Worm (Caenorhabditis elegans): ENCODE results near the gene T12D8.10.

T12D8.10 gene

ce11 chrIII:13642776-13643175 is 649 bp upstream of the T12D8.10 start:
- TF ChIP-seq blmp-1 (tag; optimal IDR thresholded peaks at IDR 0.05; ENCODE audit: insufficient read depth) (no peak), nhr-237 (tag; optimal IDR thresholded peaks at IDR 0.05) (no peak)

DNA sequence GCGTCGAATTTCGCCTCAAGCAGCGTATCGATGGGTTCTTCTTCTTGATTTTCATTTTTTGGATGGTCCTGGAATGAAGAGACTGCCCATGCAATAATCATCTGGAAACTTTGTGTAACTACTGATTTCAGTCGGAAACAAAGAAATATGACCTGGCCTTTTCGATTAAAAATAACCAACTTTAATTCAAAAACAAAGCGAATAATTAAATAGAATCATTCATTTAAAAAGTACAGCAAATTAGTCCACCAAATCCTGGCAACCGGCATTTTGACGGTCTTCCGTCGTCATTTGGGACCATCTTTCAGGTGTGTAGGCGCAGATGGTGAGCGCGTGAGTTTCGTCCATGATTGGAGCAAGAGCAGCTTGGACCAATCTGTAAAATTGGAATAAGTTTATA is 539 bp downstream of the T12D8.10 start, which contains the start of gene acbp-5:
Gene acbp-5 (minus strand): TSS at position 101 of the 400 bp plus-strand sequence.
- TF ChIP-seq lin-39 (tag; optimal IDR thresholded peaks at IDR 0.05), result no peak
- no peak for TF ChIP-seq nhr-77 (tag; optimal IDR thresholded peaks at IDR 0.05)
- TF ChIP-seq nhr-11 (tag; optimal IDR thresholded peaks at IDR 0.05), result no peak
- TF ChIP-seq ceh-82 (tag; optimal IDR thresholded peaks at IDR 0.05), result no peak
- TF ChIP-seq elt-1 (tag; optimal IDR thresholded peaks at IDR 0.05), result no peak
- TF ChIP-seq nhr-10 (tag; optimal IDR thresholded peaks at IDR 0.05), result no peak
- no peak for TF ChIP-seq ZK546.5 (tag; optimal IDR thresholded peaks at IDR 0.05)
- TF ChIP-seq mab-5 (tag; optimal IDR thresholded peaks at IDR 0.05), result no peak
- TF ChIP-seq peb-1 (tag; optimal IDR thresholded peaks at IDR 0.05), result no peak
- no peak for TF ChIP-seq dmd-4 (tag; optimal IDR thresholded peaks at IDR 0.05)
- TF ChIP-seq elt-3 (tag; optimal IDR thresholded peaks at IDR 0.05), result no peak
- no peak for TF ChIP-seq lin-13 (GFP tag; optimal IDR thresholded peaks at IDR 0.05)

DNA sequence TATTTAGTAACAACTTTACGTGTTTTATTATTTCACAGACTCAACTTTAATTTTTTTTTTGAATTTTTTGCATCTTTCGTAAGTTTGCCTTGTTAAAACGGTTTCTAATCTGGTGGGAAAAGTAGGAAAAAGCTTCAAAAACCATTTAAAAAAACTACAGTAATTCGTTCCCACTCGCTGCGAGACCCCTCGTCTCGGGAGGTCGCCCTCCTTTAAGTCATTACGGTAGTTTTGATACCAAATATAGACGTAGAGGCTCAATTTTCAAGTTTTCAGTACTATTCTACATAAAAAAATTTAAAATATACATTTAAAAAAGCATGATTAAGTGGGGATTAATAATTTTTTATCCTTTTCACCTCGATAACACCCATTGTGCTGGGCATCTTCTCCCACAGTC is 1.3 kb downstream of the T12D8.10 start:
- TF ChIP-seq elt-1 (tag; optimal IDR thresholded peaks at IDR 0.05), result no peak
- no peak for TF ChIP-seq unc-55 (GFP tag; optimal IDR thresholded peaks at IDR 0.05)
- no peak for TF ChIP-seq nhr-23 (tag; optimal IDR thresholded peaks at IDR 0.05)
- TF ChIP-seq ceh-16 (tag; optimal IDR thresholded peaks at IDR 0.05), result no peak
- TF ChIP-seq nhr-6 (tag; optimal IDR thresholded peaks at IDR 0.05), result no peak
- no peak for TF ChIP-seq nhr-237 (tag; optimal IDR thresholded peaks at IDR 0.05)
- no peak for TF ChIP-seq nhr-21 (tag; optimal IDR thresholded peaks at IDR 0.05)
- TF ChIP-seq lsy-2 (tag; optimal IDR thresholded peaks at IDR 0.05), result no peak

ce11 chrIII:13640003-13640499 is 2.1 kb downstream of the T12D8.10 start:
- TF ChIP-seq peb-1 (tag; optimal IDR thresholded peaks at IDR 0.05) (no peak), nhr-21 (tag; optimal IDR thresholded peaks at IDR 0.05) (no peak), aly-2 (tag; optimal IDR thresholded peaks at IDR 0.05) (no peak), nhr-6 (tag; optimal IDR thresholded peaks at IDR 0.05) (no peak), alr-1 (tag; optimal IDR thresholded peaks at IDR 0.05) (no peak), lin-39 (tag; optimal IDR thresholded peaks at IDR 0.05) (no peak)

- TF ChIP-seq F13H6.1 (tag; optimal IDR thresholded peaks at IDR 0.05) (peak; percentile 31), lsy-2 (tag; optimal IDR thresholded peaks at IDR 0.05) (peak in 1 of 2 experiments; percentile 46), mab-5 (tag; optimal IDR thresholded peaks at IDR 0.05) (no peak), dmd-4 (tag; optimal IDR thresholded peaks at IDR 0.05) (no peak), C34F6.9 (tag; optimal IDR thresholded peaks at IDR 0.05) (peak; percentile 51), mdl-1 (tag; optimal IDR thresholded peaks at IDR 0.05) (peak in 1 of 2 experiments; percentile 35), sma-9 (GFP tag; optimal IDR thresholded peaks at IDR 0.05) (no peak), sma-9 (tag; optimal IDR thresholded peaks at IDR 0.05) (no peak), unc-55 (GFP tag; optimal IDR thresholded peaks at IDR 0.05) (peak; percentile 5)
These were observed 4.4 kb downstream of the T12D8.10 start for ce11 chrIII:13637681-13638080.

DNA sequence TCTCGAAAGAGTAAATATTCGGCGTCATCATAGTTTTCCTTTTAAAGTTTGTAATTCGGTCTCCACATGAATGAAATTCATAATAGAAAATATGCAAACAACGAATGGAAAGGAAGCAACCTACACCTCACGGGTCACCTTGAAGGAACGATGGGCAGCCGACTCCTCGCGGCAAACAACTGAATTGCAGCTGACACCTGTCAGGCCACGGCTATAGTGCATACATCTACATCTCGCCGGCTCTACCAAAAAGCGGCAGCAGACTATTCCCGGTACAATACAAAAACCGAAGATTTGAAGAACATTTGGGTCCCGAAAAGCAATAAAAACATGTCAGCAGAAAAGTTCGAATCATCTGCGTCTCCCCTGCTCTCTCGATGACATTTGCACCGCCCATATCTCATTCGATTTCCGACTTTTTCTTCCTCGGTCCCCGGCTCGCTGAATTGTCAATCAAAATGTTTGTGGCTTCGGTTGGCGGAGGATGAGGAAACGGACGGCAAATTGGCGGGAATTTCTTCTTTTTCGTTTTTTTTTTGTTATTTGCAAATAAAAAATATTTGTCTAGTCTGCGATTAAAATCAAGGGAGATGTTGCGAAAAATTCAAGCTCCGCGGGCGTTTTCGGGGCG is 6.3 kb downstream of the T12D8.10 start:
- TF ChIP-seq nhr-21 (tag; optimal IDR thresholded peaks at IDR 0.05) (no peak), F13H6.1 (tag; optimal IDR thresholded peaks at IDR 0.05) (peak; percentile 6), C34F6.9 (tag; optimal IDR thresholded peaks at IDR 0.05) (peak; percentile 48), ceh-82 (tag; optimal IDR thresholded peaks at IDR 0.05) (no peak), lsy-2 (tag; optimal IDR thresholded peaks at IDR 0.05) (peak in 1 of 2 experiments; percentile 30), ztf-1 (GFP tag; conservative IDR thresholded peaks at IDR 0.05) (no peak), mdl-1 (tag; optimal IDR thresholded peaks at IDR 0.05) (no peak), blmp-1 (tag; optimal IDR thresholded peaks at IDR 0.05; ENCODE audit: insufficient read depth) (no peak), zag-1 (tag; optimal IDR thresholded peaks at IDR 0.05) (peak; percentile 19), sma-9 (GFP tag; optimal IDR thresholded peaks at IDR 0.05) (peak; percentile 4), sma-9 (tag; optimal IDR thresholded peaks at IDR 0.05) (no peak), nhr-129 (tag; optimal IDR thresholded peaks at IDR 0.05) (peak; percentile 10), lin-11 (tag; optimal IDR thresholded peaks at IDR 0.05) (no peak), snpc-4 (tag; optimal IDR thresholded peaks at IDR 0.05) (peak; percentile 59)
